Worm (Caenorhabditis elegans) whole organism, dauer: ENCODE results near the gene cubn-1.

Experiments used
- unc-62 ChIP-seq: sonication (generic microtip); optimal IDR thresholded peaks from 2 replicates; lab custom pipeline; 2017; ENCODE audit warnings: missing biosample characterization, missing genetic modification reagents, missing genetic modification characterization

cubn-1 gene

DNA sequence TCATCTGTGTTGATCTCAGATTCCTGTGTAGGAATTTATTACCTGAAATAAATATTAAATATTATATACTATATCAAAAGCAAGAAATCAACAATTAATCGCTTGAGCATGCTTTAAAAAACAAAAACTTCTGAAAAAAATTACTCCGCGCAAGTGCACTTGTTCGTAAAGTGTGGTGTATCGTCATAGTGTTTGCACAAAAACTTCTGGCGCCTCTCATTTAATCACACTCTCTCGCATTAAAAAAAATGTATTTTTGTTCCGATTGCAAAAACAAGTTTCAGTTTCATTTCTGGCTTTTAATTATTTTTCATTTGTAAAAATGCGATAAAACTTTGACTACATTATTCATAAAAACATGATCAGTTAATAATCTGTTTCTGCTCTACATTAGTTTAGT is 12.0 kb upstream of the cubn-1 start, which contains the start of the genes C14C10.10 and ril-2:
Gene C14C10.10 (minus strand): TSS at position 19 of the 400 bp plus-strand sequence.
Gene ril-2 (minus strand): TSS at position 48 of the 400 bp plus-strand sequence.
- no peak for TF ChIP-seq unc-62 (GFP tag; lab: Kevin White, UChicago)

DNA sequence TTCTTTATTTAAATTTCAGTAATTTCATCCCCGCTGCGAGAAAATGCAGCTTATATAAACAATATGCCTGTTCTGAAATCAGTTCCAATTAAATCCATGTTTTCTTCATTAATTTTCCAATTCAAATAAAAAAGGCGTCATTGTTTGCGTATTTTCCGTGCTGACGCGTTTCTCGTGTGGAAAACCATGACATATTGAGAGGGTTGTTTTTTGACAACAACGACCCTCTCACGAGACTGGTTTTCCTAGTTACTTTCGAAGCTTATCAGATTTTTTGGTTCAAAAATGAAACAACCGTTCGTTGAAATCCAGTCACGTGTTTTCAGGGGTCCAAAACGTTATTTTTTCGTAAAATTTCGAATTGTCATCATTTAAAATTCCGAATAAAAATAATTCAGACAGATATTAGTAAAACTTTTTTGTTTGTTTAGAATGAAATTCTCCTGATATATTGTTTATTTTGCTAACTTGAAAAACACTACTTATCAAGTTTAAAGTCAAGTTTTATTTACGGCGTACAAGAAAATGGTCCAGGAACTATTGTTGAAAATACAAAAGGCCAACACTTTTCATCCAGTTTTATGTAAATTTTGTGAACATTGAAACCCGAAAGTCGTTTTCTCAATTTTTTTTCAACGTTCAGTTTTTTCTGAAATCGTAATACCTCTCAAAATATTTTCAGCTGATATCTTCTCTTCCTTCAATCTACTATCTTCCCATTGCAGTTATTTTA is 11.5 kb upstream of the cubn-1 start, which contains the start of gene C14C10.5:
Gene C14C10.5 (plus strand): TSS at position 683 of the 733 bp plus-strand sequence.
- TF ChIP-seq unc-62 (GFP tag; lab: Kevin White, UChicago), result no peak

- no peak for TF ChIP-seq unc-62 (GFP tag; lab: Kevin White, UChicago)
Measured at ce11 chrV:12601835-12602234, 9.3 kb upstream of the cubn-1 start.

DNA sequence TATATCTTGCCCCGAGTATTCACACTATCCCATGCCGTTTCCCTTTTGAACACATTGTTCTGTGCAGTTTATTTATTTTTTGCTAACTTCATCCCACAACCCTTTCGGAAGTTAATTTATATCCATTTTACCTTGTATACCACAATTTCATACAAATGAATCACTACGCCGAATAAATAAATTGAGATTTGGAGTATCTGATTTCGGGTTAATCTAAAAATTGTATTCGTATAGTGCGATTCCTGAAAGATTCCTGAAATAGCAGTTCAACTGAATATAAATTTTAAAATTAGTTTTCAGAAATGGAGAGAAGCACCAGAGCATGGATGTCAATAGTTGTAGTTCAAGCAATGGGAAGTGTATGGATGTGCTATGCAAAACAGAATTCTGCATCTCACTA is 4.0 kb upstream of the cubn-1 start, which contains the start of gene erg-28:
Gene erg-28 (plus strand): TSS at position 301 of the 400 bp plus-strand sequence.
- no peak for TF ChIP-seq unc-62 (GFP tag; lab: Kevin White, UChicago)

- TF ChIP-seq unc-62 (GFP tag; lab: Kevin White, UChicago), result no peak
Measured at ce11 chrV:12608857-12609256, 2.3 kb upstream of the cubn-1 start, which contains the start of gene ZC116.5. ZC116.5 (minus strand) TSS chrV:12608957.

DNA sequence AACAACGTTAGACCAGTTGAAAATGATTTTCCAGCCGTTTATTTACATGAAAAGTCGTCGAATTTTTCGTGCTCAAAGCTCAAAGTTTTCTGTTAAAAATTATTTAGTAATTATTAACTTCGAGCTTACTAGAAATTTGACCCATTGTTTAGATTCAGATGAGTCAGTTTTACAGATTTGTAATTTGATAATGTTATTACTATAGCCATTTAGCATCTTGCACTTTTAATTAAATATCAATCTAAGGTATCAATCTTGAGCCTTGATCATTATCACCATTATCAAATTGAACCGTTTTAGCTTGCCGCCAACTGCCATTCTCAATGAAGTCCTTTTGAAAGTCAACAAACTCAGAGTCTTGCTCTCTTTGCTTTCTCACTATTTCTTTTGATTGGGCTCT is 1.6 kb upstream of the cubn-1 start, which contains the start of gene ZC116.1:
Gene ZC116.1 (plus strand): TSS at position 301 of the 400 bp plus-strand sequence.
- no peak for TF ChIP-seq unc-62 (GFP tag; lab: Kevin White, UChicago)

- TF ChIP-seq unc-62 (GFP tag; lab: Kevin White, UChicago), result no peak
Measured at ce11 chrV:12612118-12612517, 989 bp downstream of the cubn-1 start, which contains the start of gene cyc-2.2. cyc-2.2 (minus strand) TSS chrV:12612218.

- no peak for TF ChIP-seq unc-62 (GFP tag; lab: Kevin White, UChicago)
Measured at ce11 chrV:12624371-12624770, 13.2 kb downstream of the cubn-1 start, which contains the start of gene F56H9.9. F56H9.9 (minus strand) TSS chrV:12624471.

- TF ChIP-seq unc-62 (GFP tag; lab: Kevin White, UChicago), result no peak
Measured at ce11 chrV:12629743-12630142, 18.6 kb downstream of the cubn-1 start, which contains the start of gene F56H9.6. F56H9.6 (minus strand) TSS chrV:12629843.

- TF ChIP-seq unc-62 (GFP tag; lab: Kevin White, UChicago), result no peak
Measured at ce11 chrV:12632048-12632447, 20.9 kb downstream of the cubn-1 start, which contains the start of gene srx-113. srx-113 (minus strand) TSS chrV:12632148.

DNA sequence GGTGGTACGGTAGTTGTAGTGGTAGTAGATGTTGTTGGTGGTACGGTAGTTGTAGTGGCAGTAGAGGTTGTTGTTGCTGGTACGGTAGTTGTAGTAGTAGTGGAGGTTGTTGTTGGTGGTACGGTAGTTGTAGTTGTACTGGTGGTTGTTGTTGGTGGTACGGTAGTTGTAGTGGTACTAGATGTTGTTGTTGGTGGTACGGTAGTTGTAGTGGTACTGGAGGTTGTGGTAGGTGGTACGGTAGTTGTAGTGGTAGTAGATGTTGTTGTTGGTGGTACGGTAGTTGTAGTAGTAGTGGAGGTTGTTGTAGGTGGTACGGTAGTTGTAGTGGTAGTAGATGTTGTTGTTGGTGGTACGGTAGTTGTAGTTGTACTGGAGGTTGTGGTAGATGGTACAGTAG is 21.9 kb downstream of the cubn-1 start:
- TF ChIP-seq unc-62 (GFP tag; lab: Kevin White, UChicago), result no peak

- TF ChIP-seq unc-62 (GFP tag; lab: Kevin White, UChicago), result no peak
Measured at ce11 chrV:12634050-12634449, 22.9 kb downstream of the cubn-1 start.

DNA sequence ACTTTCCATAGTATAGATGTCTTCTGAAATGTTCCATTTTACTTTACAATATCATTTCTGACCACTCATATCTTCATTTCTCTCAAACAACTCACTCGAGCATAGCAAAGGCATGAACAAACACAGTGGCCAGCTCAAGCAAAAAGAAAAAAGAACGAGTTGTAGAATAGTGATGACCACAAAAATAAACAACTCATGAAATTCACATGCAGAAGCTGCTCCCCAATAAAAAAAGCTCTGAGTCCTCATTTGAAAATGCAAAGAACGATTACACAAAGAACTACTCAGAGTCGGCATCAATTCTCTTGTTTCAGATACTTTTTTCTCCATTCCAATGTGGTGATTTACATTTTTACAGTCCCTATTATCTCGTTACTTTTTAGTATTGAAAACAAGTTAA is 23.6 kb downstream of the cubn-1 start:
- TF ChIP-seq unc-62 (GFP tag; lab: Kevin White, UChicago), result no peak

- TF ChIP-seq unc-62 (GFP tag; lab: Kevin White, UChicago), result no peak
Measured at ce11 chrV:12635218-12635617, 24.1 kb downstream of the cubn-1 start.

DNA sequence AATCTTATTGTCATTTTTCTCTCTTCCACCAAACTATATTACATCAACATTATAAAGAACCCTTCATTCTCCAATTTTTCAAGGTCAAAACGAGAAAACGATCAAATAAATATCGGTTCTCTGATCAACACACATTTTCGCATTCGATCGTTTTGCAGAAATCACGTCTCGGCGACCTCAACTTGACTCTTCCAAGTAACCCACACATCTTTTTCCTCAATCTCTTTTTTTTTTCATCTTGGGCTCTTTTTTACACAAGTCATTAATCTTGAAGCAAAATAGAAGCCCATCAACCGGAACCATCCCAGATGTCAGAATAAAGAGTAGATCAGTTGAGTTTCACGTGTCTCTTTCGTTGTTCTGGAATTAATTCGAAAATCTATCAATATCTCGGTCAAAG is 25.1 kb downstream of the cubn-1 start:
- TF ChIP-seq unc-62 (GFP tag; lab: Kevin White, UChicago), result no peak

- no peak for TF ChIP-seq unc-62 (GFP tag; lab: Kevin White, UChicago)
Measured at ce11 chrV:12637238-12637690, 26.1 kb downstream of the cubn-1 start, which contains the start of gene F56H9.2. F56H9.2 (plus strand) TSS chrV:12637663.
